Fruit fly (Drosophila melanogaster): ENCODE results near the gene CG5958.
A peak's percentile ranks its signal among the peaks of the same experiment; 100 is the strongest.

Gene CG5958

DNA sequence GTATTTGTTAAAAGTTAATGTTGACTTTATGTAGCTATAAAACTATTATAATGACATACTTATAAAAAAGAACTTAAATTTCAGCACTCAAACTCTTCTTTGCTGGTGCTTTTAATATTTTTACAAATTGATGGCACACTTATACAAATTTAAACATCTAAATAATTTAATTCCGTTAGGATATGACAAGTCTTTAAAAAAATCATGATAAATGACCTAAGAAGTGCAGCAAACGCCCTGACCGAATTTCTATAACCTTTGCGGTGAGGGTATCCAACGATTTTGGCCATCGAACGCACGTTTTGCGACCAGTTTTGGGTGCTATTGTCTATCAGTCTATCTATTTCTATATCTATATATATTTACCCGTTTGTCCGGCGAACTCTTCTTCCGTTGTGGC is 9.6 kb upstream of the CG5958 start (continued):
- TF ChIP-seq CG12391 (tag; optimal IDR thresholded peaks at IDR 0.05), result peak; percentile 38
- no peak for TF ChIP-seq pnt (GFP tag; optimal IDR thresholded peaks at IDR 0.05)
- no peak for TF ChIP-seq Usf (GFP tag; optimal IDR thresholded peaks at IDR 0.05)
- no peak for TF ChIP-seq CG12299 (tag; optimal IDR thresholded peaks at IDR 0.05)
- no peak for TF ChIP-seq maf-S (GFP tag; optimal IDR thresholded peaks at IDR 0.05)
- TF ChIP-seq cwo (GFP tag; optimal IDR thresholded peaks at IDR 0.05), result peak; percentile 66
- no peak for TF ChIP-seq CG1602 (GFP tag; optimal IDR thresholded peaks at IDR 0.05)
- TF ChIP-seq amos (GFP tag; IDR thresholded peaks at IDR 0.05; ENCODE audit: partially characterized antibody), result no peak
- no peak for TF ChIP-seq Bdp1 (GFP tag; optimal IDR thresholded peaks at IDR 0.05)
- TF ChIP-seq Ssrp (tag; optimal IDR thresholded peaks at IDR 0.05), result no peak
- TF ChIP-seq az2 (GFP tag; optimal IDR thresholded peaks at IDR 0.05), result no peak
- no peak for TF ChIP-seq twi (tag; optimal IDR thresholded peaks at IDR 0.05)
- TF ChIP-seq cad (GFP tag; optimal IDR thresholded peaks at IDR 0.05), result no peak
- peak; percentile 17 for TF ChIP-seq Xbp1 (GFP tag; optimal IDR thresholded peaks at IDR 0.05)
- TF ChIP-seq oc (tag; optimal IDR thresholded peaks at IDR 0.05), result no peak
- TF ChIP-seq Hsf (GFP tag; optimal IDR thresholded peaks at IDR 0.05), result no peak
- no peak for TF ChIP-seq klu (GFP tag; IDR thresholded peaks at IDR 0.05)
- peak; percentile 73 for TF ChIP-seq slbo (GFP tag; IDR thresholded peaks at IDR 0.05)
- TF ChIP-seq croc (GFP tag; conservative IDR thresholded peaks at IDR 0.05), result no peak
- TF ChIP-seq CG5953 (GFP tag; IDR thresholded peaks at IDR 0.05), result no peak
- TF ChIP-seq CG15601 (tag; optimal IDR thresholded peaks at IDR 0.05), result no peak
- TF ChIP-seq Ravus (GFP tag; IDR thresholded peaks at IDR 0.05), result peak; percentile 32
- no peak for TF ChIP-seq shn (GFP tag; optimal IDR thresholded peaks at IDR 0.05)
- TF ChIP-seq CG14965 (GFP tag; optimal IDR thresholded peaks at IDR 0.05; ENCODE audit: borderline replicate concordance), result no peak
- no peak for TF ChIP-seq CG16863 (GFP tag; optimal IDR thresholded peaks at IDR 0.05)
- no peak for TF ChIP-seq Doc3 (GFP tag; IDR thresholded peaks at IDR 0.05; ENCODE audit: partially characterized antibody)
- TF ChIP-seq CG3407 (GFP tag; optimal IDR thresholded peaks at IDR 0.05), result no peak
- no peak for TF ChIP-seq vnd (GFP tag; IDR thresholded peaks at IDR 0.05; ENCODE audit: partially characterized antibody)
- no peak for TF ChIP-seq fru (optimal IDR thresholded peaks at IDR 0.05)
- TF ChIP-seq lbe (GFP tag; optimal IDR thresholded peaks at IDR 0.05), result no peak
- no peak for TF ChIP-seq CG11093 (GFP tag; IDR thresholded peaks at IDR 0.05)
- no peak for TF ChIP-seq HLH4C (GFP tag; IDR thresholded peaks at IDR 0.05; ENCODE audit: partially characterized antibody)
- no peak for TF ChIP-seq hkb (optimal IDR thresholded peaks at IDR 0.05)
- peak; percentile 40; the same call in 1 of the 2 replicates for TF ChIP-seq hkb (GFP tag; IDR thresholded peaks at IDR 0.05)
- no peak for TF ChIP-seq ewg (GFP tag; optimal IDR thresholded peaks at IDR 0.05)
- no peak for TF ChIP-seq CG14860 (GFP tag; IDR thresholded peaks at IDR 0.05; ENCODE audit: partially characterized antibody)
- peak; percentile 30 for TF ChIP-seq unpg (GFP tag; optimal IDR thresholded peaks at IDR 0.05)
- TF ChIP-seq sc (optimal IDR thresholded peaks at IDR 0.05), result no peak
- no peak for TF ChIP-seq sc (GFP tag; optimal IDR thresholded peaks at IDR 0.05)
- TF ChIP-seq CG13894 (tag; optimal IDR thresholded peaks at IDR 0.05), result no peak
- no peak for TF ChIP-seq Awh (GFP tag; IDR thresholded peaks at IDR 0.05)
- TF ChIP-seq CG7556 (GFP tag; optimal IDR thresholded peaks at IDR 0.05), result peak; percentile 39
- TF ChIP-seq prd (optimal IDR thresholded peaks at IDR 0.05), result no peak
- TF ChIP-seq prd (GFP tag; IDR thresholded peaks at IDR 0.05), result peak; percentile 49; the same call in 1 of the 3 replicates
- TF ChIP-seq gfzf (GFP tag; optimal IDR thresholded peaks at IDR 0.05), result no peak
- TF ChIP-seq CG12744 (GFP tag; optimal IDR thresholded peaks at IDR 0.05), result no peak
- TF ChIP-seq crp (GFP tag; optimal IDR thresholded peaks at IDR 0.05), result no peak
- TF ChIP-seq Atf3 (GFP tag; optimal IDR thresholded peaks at IDR 0.05), result no peak
- TF ChIP-seq CG5180 (GFP tag; optimal IDR thresholded peaks at IDR 0.05), result no peak
- TF ChIP-seq knrl (GFP tag; IDR thresholded peaks at IDR 0.05; ENCODE audit: partially characterized antibody), result no peak
- peak; percentile 14 for TF ChIP-seq gro (GFP tag; optimal IDR thresholded peaks at IDR 0.05)
- TF ChIP-seq CG8924 (tag; optimal IDR thresholded peaks at IDR 0.05), result no peak
